Worm (Caenorhabditis elegans) whole organism, L2 larva: Measurements from ENCODE around the gene srg-40.

ENCODE experiments used
- R02D3.7 ChIP-seq: fragments of 150-350 bp; optimal IDR thresholded peaks from 2 replicates; lab custom pipeline; 2014; ENCODE audit warnings: missing biosample characterization, missing genetic modification characterization
- dmd-4 ChIP-seq: sonication (generic microtip); optimal IDR thresholded peaks from 2 replicates; lab custom pipeline; 2017; ENCODE audit warnings: missing biosample characterization, missing genetic modification characterization
- lin-11 ChIP-seq: fragments of 150-350 bp; sonication (generic microtip); optimal IDR thresholded peaks from 2 replicates; lab custom pipeline; 2014; ENCODE audit warnings: missing biosample characterization, missing genetic modification characterization, inconsistent platforms, mixed read lengths
- lsy-2 ChIP-seq, 2 experiments: fragments of 150-350 bp in 1 of 2; sonication (generic microtip) in 1 of 2; optimal IDR thresholded peaks; 2 replicates each; lab custom pipeline; 2014 to 2017; ENCODE audit warnings: missing biosample characterization in 2 of 2, missing genetic modification characterization in 2 of 2
- mbf-1 ChIP-seq: sonication (generic microtip); optimal IDR thresholded peaks from 2 replicates; lab custom pipeline; 2017; ENCODE audit warnings: missing biosample characterization, missing genetic modification characterization
- nhr-12 ChIP-seq: fragments of 150-350 bp; optimal IDR thresholded peaks from 2 replicates; lab custom pipeline; 2014; ENCODE audit warnings: missing biosample characterization, missing genetic modification characterization
- unc-39 ChIP-seq: fragments of 150-350 bp; optimal IDR thresholded peaks from 2 replicates; lab custom pipeline; 2014; ENCODE audit warnings: missing biosample characterization, missing genetic modification characterization

DNA sequence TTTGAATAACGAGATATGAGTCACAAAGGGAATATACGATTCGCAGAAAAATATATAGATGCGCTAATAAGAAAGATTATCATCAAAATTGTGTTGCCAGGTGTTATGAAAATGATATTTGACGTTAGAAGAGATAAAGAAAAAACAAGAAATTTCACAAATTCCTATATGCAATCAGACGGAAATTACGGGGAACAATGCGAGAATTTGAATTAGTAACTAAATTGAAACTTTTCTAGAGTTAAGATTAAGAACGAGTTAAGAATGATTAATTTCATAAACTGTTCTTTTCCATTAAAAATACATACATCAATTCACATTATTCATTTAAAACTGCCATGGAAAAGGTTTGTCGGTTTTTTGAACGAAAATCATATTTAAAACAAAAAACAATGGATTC is 31.7 kb upstream of the srg-40 start, which contains the start of gene clc-6:
- no peak for TF ChIP-seq lin-11 (tag; lab: Kevin White, UChicago)
- no peak for TF ChIP-seq dmd-4 (tag; lab: Kevin White, UChicago)
- TF ChIP-seq unc-39 (tag; lab: Kevin White, UChicago) = no peak
- TF ChIP-seq mbf-1 (tag; lab: Kevin White, UChicago) = no peak
- TF ChIP-seq lsy-2 (tag; optimal IDR thresholded peaks at IDR 0.05; lab: Kevin White, UChicago) = no peak
- no peak for TF ChIP-seq R02D3.7 (tag; lab: Kevin White, UChicago)
- no peak for TF ChIP-seq nhr-12
